Fruit fly (Drosophila melanogaster) whole organism, embryonic: Measurements from ENCODE around the gene Cpr97Ea.

Source experiments
- CG15011 ChIP-seq: fragments of 200-800 bp; sonication (Bioruptor generic); optimal IDR thresholded peaks from 3 replicates; lab custom pipeline; 2018; ENCODE audit warnings: missing biosample characterization, mild to moderate bottlenecking, missing genetic modification characterization
- CG1603 ChIP-seq: fragments of 200-800 bp; sonication (Bioruptor generic); optimal IDR thresholded peaks from 2 replicates; lab custom pipeline; 2019; ENCODE audit warnings: missing biosample characterization, mild to moderate bottlenecking, missing genetic modification characterization, moderate library complexity
- CG18619 ChIP-seq: fragments of 200-800 bp; sonication (Bioruptor generic); optimal IDR thresholded peaks from 3 replicates; lab custom pipeline; 2017; ENCODE audit warnings: missing biosample characterization, mild to moderate bottlenecking, missing genetic modification characterization
- CG7357 ChIP-seq: fragments of 200-800 bp; sonication (Bioruptor generic); IDR thresholded peaks from 3 replicates; pipeline ENCODE4 v1.3.6; 2022; ENCODE audit warnings: missing biosample characterization, missing genetic modification characterization
- CG8281 ChIP-seq: fragments of 200-800 bp; sonication (Bioruptor generic); optimal IDR thresholded peaks from 2 replicates; lab custom pipeline; 2018; ENCODE audit warnings: missing biosample characterization, mild to moderate bottlenecking, missing genetic modification characterization, moderate library complexity
- danr ChIP-seq: fragments of 200-800 bp; sonication (Bioruptor generic); IDR thresholded peaks from 2 replicates; pipeline ENCODE4 v1.3.6; 2022; ENCODE audit warnings: missing biosample characterization, missing genetic modification characterization
- pnt ChIP-seq: fragments of 200-800 bp; sonication (Bioruptor generic); optimal IDR thresholded peaks from 3 replicates; lab custom pipeline; 2016; ENCODE audit warnings: missing biosample characterization, missing genetic modification characterization
- sens-2 ChIP-seq: fragments of 200-800 bp; sonication (Bioruptor generic); IDR thresholded peaks from 2 replicates; pipeline ENCODE4 v1.3.6; 2022; ENCODE audit warnings: missing biosample characterization, missing genetic modification characterization

dm6 chr3R:27092263-27092662 is 4.7 kb upstream of the Cpr97Ea start:
- TF ChIP-seq CG15011 (GFP tag; lab: Kevin White, UChicago) (no peak), CG8281 (no peak), CG18619 (no peak), CG7357 (no peak), danr (no peak), sens-2 (GFP tag; lab: Robert Waterston, UW) (no peak), pnt (GFP tag; lab: Kevin White, UChicago) (no peak), CG1603 (no peak)
